Worm (Caenorhabditis elegans) whole organism, L2 larva: Measurements from ENCODE around the gene T27E4.5.

ENCODE experiments used
- C34F6.9 ChIP-seq: fragments of 150-350 bp; optimal IDR thresholded peaks from 2 replicates; lab custom pipeline; 2014; ENCODE audit warnings: missing biosample characterization, missing genetic modification characterization
- ama-1 ChIP-seq: fragments of 150-350 bp; optimal IDR thresholded peaks from 2 replicates; lab custom pipeline; 2018; ENCODE audit warnings: inconsistent platforms
- blmp-1 ChIP-seq: sonication (generic microtip); optimal IDR thresholded peaks from 2 replicates; lab custom pipeline; 2017; ENCODE audit warnings: missing genetic modification characterization, mild to moderate bottlenecking, missing compliant biosample characterization, antibody characterized with exemption, moderate library complexity; ENCODE audit not compliant: insufficient read depth
- elt-3 ChIP-seq: sonication (generic microtip); optimal IDR thresholded peaks from 2 replicates; lab custom pipeline; 2017; ENCODE audit warnings: missing biosample characterization, missing genetic modification characterization
- nhr-12 ChIP-seq: fragments of 150-350 bp; optimal IDR thresholded peaks from 2 replicates; lab custom pipeline; 2014; ENCODE audit warnings: missing biosample characterization, missing genetic modification characterization
- unc-62 ChIP-seq: fragments of 150-350 bp; optimal IDR thresholded peaks from 2 replicates; lab custom pipeline; 2014; ENCODE audit warnings: missing biosample characterization, missing genetic modification reagents, missing genetic modification characterization
- zag-1 ChIP-seq: fragments of 150-350 bp; optimal IDR thresholded peaks from 2 replicates; lab custom pipeline; 2014; ENCODE audit warnings: missing biosample characterization, missing genetic modification characterization

DNA sequence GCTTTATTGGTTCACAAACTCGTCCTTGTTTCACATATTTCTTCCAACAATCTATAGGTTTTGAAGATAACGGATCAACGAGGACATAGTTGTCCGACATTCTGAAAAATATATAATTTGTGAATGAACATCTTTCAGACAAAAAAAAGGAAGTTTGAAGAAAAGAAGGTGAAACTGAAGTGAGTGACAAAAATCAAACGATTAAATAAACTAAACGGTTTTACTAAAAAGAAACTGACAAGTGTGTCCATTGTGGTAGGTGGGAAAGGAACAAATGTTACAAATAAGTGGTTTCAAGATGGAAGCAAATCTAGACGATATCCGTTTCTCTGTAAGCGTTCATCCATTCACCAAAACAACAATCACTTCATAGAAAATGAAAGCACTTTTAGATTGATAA is 7.2 kb downstream of the T27E4.5 start, which contains the start of gene C25E10.12:
- no peak for TF ChIP-seq zag-1 (tag; lab: Kevin White, UChicago)
- no peak for TF ChIP-seq unc-62 (GFP tag; lab: Kevin White, UChicago)
- TF ChIP-seq ama-1 (lab: Kevin White, UChicago) = no peak
- TF ChIP-seq C34F6.9 (tag; lab: Kevin White, UChicago) = no peak
- TF ChIP-seq blmp-1 (tag; lab: Kevin White, UChicago) = no peak
- TF ChIP-seq elt-3 (tag; lab: Kevin White, UChicago) = no peak
- no peak for TF ChIP-seq nhr-12 (tag; lab: Kevin White, UChicago)
